Worm (Caenorhabditis elegans) whole organism, L4/young adult: ENCODE measurements around the gene cdc-50.B.

Experiments used
- W03F9.2 ChIP-seq: fragments of 150-350 bp; optimal IDR thresholded peaks from 2 replicates; lab custom pipeline; 2014; ENCODE audit warnings: missing biosample characterization, missing genetic modification characterization
- dao-5 ChIP-seq: sonication (generic microtip); optimal IDR thresholded peaks from 2 replicates; lab custom pipeline; 2016; ENCODE audit warnings: missing genotype, missing genetic modification characterization, moderate library complexity, missing compliant biosample characterization
- him-1 ChIP-seq: sonication (generic microtip); optimal IDR thresholded peaks from 2 replicates; lab custom pipeline; 2016; ENCODE audit warnings: missing genotype, missing genetic modification reagents, missing genetic modification characterization, missing compliant biosample characterization

The cdc-50.B gene

DNA sequence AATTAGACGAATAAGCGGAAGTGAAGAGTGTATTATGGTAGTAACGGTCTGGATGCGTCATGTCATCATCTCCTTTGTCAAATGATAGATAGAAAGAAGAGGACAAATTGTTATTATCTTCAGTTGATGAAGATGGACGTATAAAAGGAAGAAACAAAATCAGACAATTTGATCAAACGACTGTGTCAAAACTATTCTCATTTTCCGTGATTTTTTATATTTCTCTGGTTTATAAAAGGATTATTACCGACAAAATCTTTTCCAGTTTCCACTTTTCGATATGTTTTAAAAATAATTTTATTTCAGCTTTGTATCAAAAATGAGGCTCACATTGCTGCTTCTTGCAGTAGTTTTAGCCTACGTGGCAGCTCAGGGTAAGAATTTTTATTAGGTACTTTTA lies 51.4 kb downstream of the cdc-50.B start, which contains the start of gene grsp-2:
Gene grsp-2 (plus strand): TSS at position 301 of the 400 bp plus-strand sequence.
- no peak for TF ChIP-seq W03F9.2 (tag; lab: Kevin White, UChicago)
- TF ChIP-seq him-1 (tag; lab: Kevin White, UChicago) = no peak
- TF ChIP-seq dao-5 (tag; lab: Kevin White, UChicago) = no peak

DNA sequence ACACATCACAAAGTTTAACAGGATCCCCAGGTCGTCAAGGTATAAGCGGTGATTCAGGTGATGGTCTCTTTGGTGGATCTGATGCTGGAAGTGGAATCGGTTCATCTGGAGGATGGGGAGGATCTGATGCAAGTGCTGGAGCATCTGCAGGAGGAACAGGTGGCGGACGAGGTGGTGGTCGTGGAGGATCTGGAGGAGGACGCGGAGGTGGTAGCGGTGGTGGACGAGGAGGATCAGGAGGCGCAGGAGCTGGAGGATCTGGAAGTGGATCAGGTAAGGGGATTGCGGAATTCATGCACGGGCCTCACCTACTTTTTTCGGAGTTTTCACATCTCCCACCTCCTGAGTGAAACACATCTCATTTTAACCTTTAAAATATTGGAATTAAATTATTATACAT lies 52.0 kb downstream of the cdc-50.B start:
- TF ChIP-seq him-1 (tag; lab: Kevin White, UChicago) (no peak), dao-5 (tag; lab: Kevin White, UChicago) (no peak), W03F9.2 (tag; lab: Kevin White, UChicago) (no peak)
